Fruit fly (Drosophila melanogaster) whole organism, embryonic: Measurements from ENCODE around the gene CG17637.

ENCODE experiments used
- Abd-B ChIP-seq: fragments of 200-800 bp; sonication (Bioruptor generic); optimal IDR thresholded peaks from 2 replicates; lab custom pipeline; 2018; ENCODE audit warnings: missing biosample characterization, mild to moderate bottlenecking, missing genetic modification characterization, moderate library complexity
- Awh ChIP-seq: fragments of 200-800 bp; sonication (Bioruptor generic); IDR thresholded peaks from 2 replicates; pipeline ENCODE4, ENCODE4 v1.3.6; 2022; ENCODE audit warnings: missing biosample characterization, missing genetic modification characterization
- CG10267 ChIP-seq: fragments of 200-800 bp; sonication (Bioruptor generic); optimal IDR thresholded peaks from 2 replicates; lab custom pipeline; 2018; ENCODE audit warnings: missing biosample characterization, mild to moderate bottlenecking, missing genetic modification characterization, moderate library complexity
- CG10979 ChIP-seq: fragments of 200-800 bp; sonication (Bioruptor generic); optimal IDR thresholded peaks from 2 replicates; lab custom pipeline; 2018; ENCODE audit warnings: missing biosample characterization, mild to moderate bottlenecking, missing genetic modification characterization, moderate library complexity
- CG12104 ChIP-seq: fragments of 200-800 bp; sonication (Bioruptor generic); optimal IDR thresholded peaks from 3 replicates; lab custom pipeline; 2016; ENCODE audit warnings: missing biosample characterization, missing genetic modification characterization
- CG12942 ChIP-seq: fragments of 200-800 bp; sonication (Bioruptor generic); optimal IDR thresholded peaks from 3 replicates; lab custom pipeline; 2016; ENCODE audit warnings: missing biosample characterization, missing genetic modification characterization
- CG14050 ChIP-seq: fragments of 200-800 bp; sonication (Bioruptor generic); IDR thresholded peaks from 3 replicates; pipeline ENCODE4 v1.3.6; 2022; ENCODE audit warnings: missing biosample characterization, missing genetic modification characterization
- CG18599 ChIP-seq: fragments of 200-800 bp; sonication (Bioruptor generic); optimal IDR thresholded peaks from 3 replicates; lab custom pipeline; 2017; ENCODE audit warnings: missing biosample characterization, missing genetic modification characterization, mild to moderate bottlenecking, moderate library complexity, missing genetic modification reagents
- CG18619 ChIP-seq: fragments of 200-800 bp; sonication (Bioruptor generic); optimal IDR thresholded peaks from 3 replicates; lab custom pipeline; 2017; ENCODE audit warnings: missing biosample characterization, mild to moderate bottlenecking, missing genetic modification characterization
- CG2712 ChIP-seq: fragments of 200-800 bp; optimal IDR thresholded peaks from 3 replicates; lab custom pipeline; 2019; ENCODE audit warnings: missing biosample characterization, mild to moderate bottlenecking, missing genetic modification characterization, moderate library complexity
- CG3281 ChIP-seq: fragments of 200-800 bp; sonication (Bioruptor generic); optimal IDR thresholded peaks from 3 replicates; lab custom pipeline; 2017; ENCODE audit warnings: missing biosample characterization, mild to moderate bottlenecking, missing genetic modification characterization
- CG7357 ChIP-seq: fragments of 200-800 bp; sonication (Bioruptor generic); IDR thresholded peaks from 3 replicates; pipeline ENCODE4 v1.3.6; 2022; ENCODE audit warnings: missing biosample characterization, missing genetic modification characterization
- CG7372 ChIP-seq: fragments of 200-800 bp; sonication (Bioruptor generic); IDR thresholded peaks from 2 replicates; pipeline ENCODE4 v1.3.6; 2022; ENCODE audit warnings: missing biosample characterization, missing genetic modification characterization
- CG7786 ChIP-seq: fragments of 200-800 bp; sonication (Bioruptor generic); optimal IDR thresholded peaks from 2 replicates; lab custom pipeline; 2016; ENCODE audit warnings: missing biosample characterization, missing genetic modification characterization
- CG9727 ChIP-seq: fragments of 200-800 bp; sonication (Bioruptor generic); optimal IDR thresholded peaks from 3 replicates; lab custom pipeline; 2017; ENCODE audit warnings: missing biosample characterization, mild to moderate bottlenecking, missing genetic modification characterization
- CG9817 ChIP-seq: fragments of 200-800 bp; sonication (Bioruptor generic); optimal IDR thresholded peaks from 2 replicates; lab custom pipeline; 2018; ENCODE audit warnings: missing biosample characterization, mild to moderate bottlenecking, missing genetic modification characterization, moderate library complexity
- Camta ChIP-seq: fragments of 200-800 bp; sonication (Bioruptor generic); optimal IDR thresholded peaks from 2 replicates; lab custom pipeline; 2016; ENCODE audit warnings: missing biosample characterization, missing genetic modification characterization
- Chrac-16 ChIP-seq: fragments of 200-800 bp; sonication (Bioruptor generic); optimal IDR thresholded peaks from 3 replicates; lab custom pipeline; 2016; ENCODE audit warnings: missing biosample characterization, missing genetic modification characterization
- D ChIP-seq, 2 experiments: fragments of 200-800 bp in 1 of 2; fragments of >200 bp in 1 of 2; sonication (Bioruptor generic) in 1 of 2; optimal IDR thresholded peaks; 2 replicates in 1 of 2; 3 replicates in 1 of 2; lab custom pipeline; 2017; ENCODE audit warnings: mild to moderate bottlenecking in 1 of 2, missing biosample characterization in 1 of 2, missing genetic modification characterization in 1 of 2, missing genetic modification reagents in 1 of 2
- D19A ChIP-seq: fragments of 200-800 bp; optimal IDR thresholded peaks from 3 replicates; lab custom pipeline; 2019; ENCODE audit warnings: missing biosample characterization, mild to moderate bottlenecking, missing genetic modification characterization, moderate library complexity
- Fer1 ChIP-seq: fragments of 200-800 bp; sonication (Bioruptor generic); optimal IDR thresholded peaks from 2 replicates; lab custom pipeline; 2017; ENCODE audit warnings: missing biosample characterization, mild to moderate bottlenecking, missing genetic modification characterization
- Hmr ChIP-seq: fragments of 200-800 bp; sonication (Bioruptor generic); optimal IDR thresholded peaks from 3 replicates; lab custom pipeline; 2017; ENCODE audit warnings: mild to moderate bottlenecking, missing biosample characterization, missing genetic modification reagents, missing genetic modification characterization
- Jarid2 ChIP-seq: fragments of 200-800 bp; sonication (Bioruptor generic); optimal IDR thresholded peaks from 3 replicates; lab custom pipeline; 2017; ENCODE audit warnings: mild to moderate bottlenecking, missing biosample characterization, missing genetic modification reagents, missing genetic modification characterization
- MESR4 ChIP-seq: fragments of 200-800 bp; sonication (Bioruptor generic); optimal IDR thresholded peaks from 2 replicates; lab custom pipeline; 2018; ENCODE audit warnings: missing biosample characterization, mild to moderate bottlenecking, missing genetic modification characterization, moderate library complexity
- Max ChIP-seq: fragments of 200-800 bp; sonication (Bioruptor generic); optimal IDR thresholded peaks from 2 replicates; lab custom pipeline; 2016; ENCODE audit warnings: missing biosample characterization, mild to moderate bottlenecking, missing genetic modification characterization
- Meics ChIP-seq: fragments of 200-800 bp; sonication (Bioruptor generic); optimal IDR thresholded peaks from 2 replicates; lab custom pipeline; 2017; ENCODE audit warnings: missing biosample characterization, mild to moderate bottlenecking, missing genetic modification characterization
- Myb ChIP-seq: fragments of 200-800 bp; sonication (Bioruptor generic); optimal IDR thresholded peaks from 2 replicates; lab custom pipeline; 2016; ENCODE audit warnings: missing biosample characterization, missing genetic modification characterization
- Ptx1 ChIP-seq: fragments of 200-800 bp; sonication (Bioruptor generic); IDR thresholded peaks from 2 replicates; pipeline ENCODE4 v1.3.6; 2022; ENCODE audit warnings: missing biosample characterization, missing genetic modification characterization
- dysf ChIP-seq: fragments of 200-800 bp; sonication (Bioruptor generic); IDR thresholded peaks from 3 replicates; pipeline ENCODE4 v1.3.6; 2022; ENCODE audit warnings: missing biosample characterization, missing genetic modification characterization
- en ChIP-seq: fragments of 200-800 bp; sonication (Bioruptor generic); optimal IDR thresholded peaks from 2 replicates; lab custom pipeline; 2016; ENCODE audit warnings: missing biosample characterization, missing genetic modification characterization
- ewg ChIP-seq: fragments of 200-800 bp; sonication (Bioruptor generic); optimal IDR thresholded peaks from 3 replicates; lab custom pipeline; 2017; ENCODE audit warnings: mild to moderate bottlenecking, missing biosample characterization, missing genetic modification reagents, missing genetic modification characterization
- fd3F ChIP-seq: fragments of 200-800 bp; sonication (Bioruptor generic); optimal IDR thresholded peaks from 2 replicates; lab custom pipeline; 2018; ENCODE audit warnings: missing biosample characterization, mild to moderate bottlenecking, missing genetic modification characterization, moderate library complexity
- fd64A ChIP-seq: fragments of 200-800 bp; sonication (Bioruptor generic); optimal IDR thresholded peaks from 3 replicates; lab custom pipeline; 2018; ENCODE audit warnings: missing biosample characterization, mild to moderate bottlenecking, missing genetic modification characterization
- gem ChIP-seq: fragments of 200-800 bp; sonication (Bioruptor generic); optimal IDR thresholded peaks from 2 replicates; lab custom pipeline; 2019; ENCODE audit warnings: missing biosample characterization, mild to moderate bottlenecking, missing genetic modification characterization, moderate library complexity
- gsb-n ChIP-seq: fragments of 200-800 bp; sonication (Bioruptor generic); optimal IDR thresholded peaks from 3 replicates; lab custom pipeline; 2018; ENCODE audit warnings: missing biosample characterization, mild to moderate bottlenecking, missing genetic modification characterization
- jigr1 ChIP-seq: fragments of 200-800 bp; sonication (Bioruptor generic); IDR thresholded peaks from 3 replicates; pipeline ENCODE4 v1.3.6; 2022; ENCODE audit warnings: missing biosample characterization, missing genetic modification characterization
- lab ChIP-seq: fragments of 200-800 bp; sonication (Bioruptor generic); optimal IDR thresholded peaks from 3 replicates; lab custom pipeline; 2017; ENCODE audit warnings: missing biosample characterization, missing genetic modification characterization, mild to moderate bottlenecking, moderate library complexity, missing genetic modification reagents
- lilli ChIP-seq: fragments of 200-800 bp; sonication (Bioruptor generic); optimal IDR thresholded peaks from 3 replicates; lab custom pipeline; 2016; ENCODE audit warnings: missing biosample characterization, missing genetic modification characterization
- odd ChIP-seq: fragments of 200-800 bp; sonication (Bioruptor generic); optimal IDR thresholded peaks from 2 replicates; lab custom pipeline; 2017; ENCODE audit warnings: missing biosample characterization, mild to moderate bottlenecking, missing genetic modification characterization
- otp ChIP-seq: fragments of 200-800 bp; sonication (Bioruptor generic); IDR thresholded peaks from 3 replicates; pipeline ENCODE4, ENCODE4 v1.3.6; 2022; ENCODE audit warnings: missing biosample characterization, missing genetic modification characterization
- phol ChIP-seq: fragments of 200-800 bp; sonication (Bioruptor generic); optimal IDR thresholded peaks from 3 replicates; lab custom pipeline; 2018; ENCODE audit warnings: missing biosample characterization, mild to moderate bottlenecking, missing genetic modification characterization, moderate library complexity
- ro ChIP-seq: fragments of 200-800 bp; sonication (Bioruptor generic); IDR thresholded peaks from 2 replicates; pipeline ENCODE4 v1.3.6; 2022; ENCODE audit warnings: missing biosample characterization, missing genetic modification characterization
- row ChIP-seq: fragments of 200-800 bp; sonication (Bioruptor generic); IDR thresholded peaks from 3 replicates; pipeline ENCODE4 v1.3.6; 2022; ENCODE audit warnings: missing biosample characterization, missing genetic modification characterization
- sens ChIP-seq: fragments of 200-800 bp; sonication (Bioruptor generic); peaks from one replicate; lab custom pipeline; 2016; ENCODE audit warnings: missing biosample characterization, missing genetic modification characterization
- sqz ChIP-seq: fragments of 200-800 bp; sonication (Bioruptor generic); optimal IDR thresholded peaks from 3 replicates; lab custom pipeline; 2018; ENCODE audit warnings: missing biosample characterization, mild to moderate bottlenecking, missing genetic modification characterization
- stwl ChIP-seq: fragments of 200-800 bp; sonication (Bioruptor generic); optimal IDR thresholded peaks from 3 replicates; lab custom pipeline; 2018; ENCODE audit warnings: missing biosample characterization, mild to moderate bottlenecking, missing genetic modification characterization, moderate library complexity
- tgo ChIP-seq: fragments of 200-800 bp; sonication (Bioruptor generic); IDR thresholded peaks from 3 replicates; pipeline ENCODE4 v1.3.6; 2022; ENCODE audit warnings: missing biosample characterization, missing genetic modification characterization
- vvl ChIP-seq: fragments of 200-800 bp; sonication (Bioruptor generic); IDR thresholded peaks from 2 replicates; pipeline ENCODE4 v1.3.6; 2022; ENCODE audit warnings: missing biosample characterization, missing genetic modification characterization

CG17637 gene

dm6 chr3L:20473021-20473799 lies 30.8 kb upstream of the CG17637 start, which contains the start of the genes CG32428 and CG5969 (continued):
- no peak for TF ChIP-seq Camta
- no peak for TF ChIP-seq ro
- TF ChIP-seq CG18599 (GFP tag; lab: Kevin White, UChicago): peak; percentile 77
- TF ChIP-seq stwl (tag; lab: Kevin White, UChicago): peak; percentile 59
- TF ChIP-seq CG7372 (GFP tag; lab: Robert Waterston, UW): peak; percentile 45; the same call in 1 of the 2 replicates
- TF ChIP-seq D (optimal IDR thresholded peaks at IDR 0.05; lab: Kevin White, UChicago): peak; percentile 73
- TF ChIP-seq D (GFP tag; optimal IDR thresholded peaks at IDR 0.05; lab: Kevin White, UChicago): no peak
- peak; percentile 55 for TF ChIP-seq Jarid2 (GFP tag; lab: Kevin White, UChicago)
- TF ChIP-seq otp (GFP tag; lab: Robert Waterston, UW): no peak
- TF ChIP-seq lab (GFP tag; lab: Kevin White, UChicago): peak; percentile 72
- TF ChIP-seq CG7357 (GFP tag; lab: Robert Waterston, UW): peak; percentile 52; the same call in 2 of the 3 replicates
- TF ChIP-seq vvl: peak; percentile 72
- peak; percentile 78 for TF ChIP-seq row (GFP tag; lab: Robert Waterston, UW)
- peak; percentile 34 for TF ChIP-seq lilli (GFP tag; lab: Kevin White, UChicago)
- peak; percentile 36 for TF ChIP-seq ewg (GFP tag; lab: Kevin White, UChicago)
- peak; percentile 19; the same call in 1 of the 3 replicates for TF ChIP-seq CG14050 (GFP tag; lab: Robert Waterston, UW)
- no peak for TF ChIP-seq CG10979 (tag; lab: Kevin White, UChicago)
- peak; percentile 44 for TF ChIP-seq MESR4 (GFP tag; lab: Kevin White, UChicago)
- TF ChIP-seq gsb-n (tag; lab: Kevin White, UChicago): peak; percentile 42
- peak; percentile 69 for TF ChIP-seq CG2712 (tag; lab: Kevin White, UChicago)
- peak; percentile 80 for TF ChIP-seq gem
- peak; percentile 63 for TF ChIP-seq CG3281 (GFP tag; lab: Kevin White, UChicago)
- TF ChIP-seq CG9817 (tag; lab: Kevin White, UChicago): peak; percentile 70
- TF ChIP-seq Fer1 (GFP tag; lab: Kevin White, UChicago): peak; percentile 3
- peak; percentile 67 for TF ChIP-seq dysf (GFP tag; lab: Robert Waterston, UW)
- TF ChIP-seq fd3F (GFP tag; lab: Kevin White, UChicago): peak; percentile 58
- TF ChIP-seq odd (GFP tag; lab: Kevin White, UChicago): peak; percentile 15
- no peak for TF ChIP-seq fd64A (GFP tag; lab: Kevin White, UChicago)
- no peak for TF ChIP-seq Myb (GFP tag; lab: Kevin White, UChicago)
- peak; percentile 16 for TF ChIP-seq CG12942
- peak; percentile 79 for TF ChIP-seq Meics (GFP tag; lab: Kevin White, UChicago)
- TF ChIP-seq CG7786 (GFP tag; lab: Kevin White, UChicago): no peak
- TF ChIP-seq Chrac-16: peak; percentile 27
- peak; percentile 83 for TF ChIP-seq Hmr (GFP tag; lab: Kevin White, UChicago)
- TF ChIP-seq CG18619 (GFP tag; lab: Kevin White, UChicago): peak; percentile 58
- peak; percentile 55 for TF ChIP-seq CG12104 (GFP tag; lab: Kevin White, UChicago)
- TF ChIP-seq CG9727 (GFP tag; lab: Kevin White, UChicago): peak; percentile 70
- TF ChIP-seq D19A (tag; lab: Kevin White, UChicago): peak; percentile 59
- TF ChIP-seq Abd-B (GFP tag; lab: Kevin White, UChicago): peak; percentile 65
- peak; percentile 15 for TF ChIP-seq sqz (GFP tag; lab: Kevin White, UChicago)
- TF ChIP-seq en (GFP tag; lab: Kevin White, UChicago): no peak
- peak; percentile 22 for TF ChIP-seq sens (GFP tag; lab: Kevin White, UChicago)
- TF ChIP-seq tgo: peak; percentile 60
- TF ChIP-seq Ptx1 (GFP tag; lab: Robert Waterston, UW): peak; percentile 70
- TF ChIP-seq phol: peak; percentile 69
- peak; percentile 60 for TF ChIP-seq CG10267 (tag; lab: Kevin White, UChicago)
- peak; percentile 45 for TF ChIP-seq Max
- TF ChIP-seq jigr1: no peak
- TF ChIP-seq Awh (GFP tag; lab: Robert Waterston, UW): no peak
